5 worm cellular contexts compared by ENCODE assay signal in the genomic region with DNA sequence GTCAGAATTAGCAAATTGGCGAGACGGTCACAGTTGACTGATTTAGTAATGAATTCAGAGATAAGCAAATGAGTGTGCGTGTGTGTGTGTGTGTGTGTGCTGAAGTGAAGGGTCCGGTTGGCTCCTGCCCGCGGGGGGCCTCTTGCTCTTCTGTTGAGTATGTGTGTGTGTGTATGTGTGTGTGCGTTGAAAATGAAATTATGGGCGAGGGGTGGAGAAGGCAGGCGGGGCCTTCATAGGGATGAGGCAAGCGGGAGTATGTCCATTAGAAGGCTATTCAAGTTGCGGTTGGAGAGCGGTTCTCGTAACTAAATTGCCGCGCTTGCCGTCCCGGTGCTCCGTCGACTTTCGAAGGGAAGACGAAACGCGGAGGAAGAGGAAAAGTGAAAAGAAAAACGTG.
TF ChIP-seq lines count a peak whose summit lies in the region.

No protein-coding gene starts in this region.

TF ChIP-seq in whole organism, L1 larva, 84 proteins besides CTCF, POLR2A, EP300 and RAD21:
- TF ChIP-seq nhr-19 (GFP tag; conservative IDR thresholded peaks at IDR 0.05; lab: Robert Waterston, UW) (no peak), ces-1 (GFP tag; optimal IDR thresholded peaks at IDR 0.05; lab: Kevin White, UChicago) (peak; percentile 78), swsn-7 (tag; optimal IDR thresholded peaks at IDR 0.05; lab: Kevin White, UChicago) (peak; percentile 8), tbx-2 (tag; optimal IDR thresholded peaks at IDR 0.05; lab: Kevin White, UChicago) (peak; percentile 30), fkh-10 (GFP tag; optimal IDR thresholded peaks at IDR 0.05; lab: Kevin White, UChicago) (peak; percentile 83), nhr-71 (tag; optimal IDR thresholded peaks at IDR 0.05; lab: Kevin White, UChicago) (peak; percentile 22), lin-14 (GFP tag; optimal IDR thresholded peaks at IDR 0.05; lab: Kevin White, UChicago) (peak; percentile 78), C16A3.4 (tag; optimal IDR thresholded peaks at IDR 0.05; lab: Kevin White, UChicago) (no peak), nhr-47 (tag; optimal IDR thresholded peaks at IDR 0.05; lab: Kevin White, UChicago) (peak; percentile 20)
TF ChIP-seq in whole organism, L1 larva: peak in this region for 7.

TF ChIP-seq in whole organism, L3 larva, 47 proteins besides CTCF, POLR2A, EP300 and RAD21:
- TF ChIP-seq fkh-10 (GFP tag; optimal IDR thresholded peaks at IDR 0.05; lab: Kevin White, UChicago) (peak; percentile 77), ceh-82 (tag; optimal IDR thresholded peaks at IDR 0.05; lab: Kevin White, UChicago) (no peak), nfya-1 (tag; optimal IDR thresholded peaks at IDR 0.05; lab: Kevin White, UChicago; ENCODE audit: insufficient read depth) (peak; percentile 32)
TF ChIP-seq in whole organism, L3 larva: peak in this region for 2.

TF ChIP-seq in whole organism, early embryonic, 17 proteins besides CTCF, POLR2A, EP300 and RAD21:
- TF ChIP-seq hmg-4 (GFP tag; optimal IDR thresholded peaks at IDR 0.05; lab: Kevin White, UChicago) (peak; percentile 52), F13C5.2 (tag; optimal IDR thresholded peaks at IDR 0.05; lab: Kevin White, UChicago) (peak; percentile 0), aly-1 (tag; optimal IDR thresholded peaks at IDR 0.05; lab: Kevin White, UChicago) (peak; percentile 77), tbx-37 (GFP tag; conservative IDR thresholded peaks at IDR 0.05; lab: Robert Waterston, UW) (0 out of 2 replicates have a peak, but pooled peaks have one; percentile 12), tra-4 (tag; optimal IDR thresholded peaks at IDR 0.05; lab: Kevin White, UChicago) (no peak), tbx-11 (GFP tag; IDR thresholded peaks at IDR 0.05; lab: Robert Waterston, UW) (no peak), B0310.2 (tag; optimal IDR thresholded peaks at IDR 0.05; lab: Kevin White, UChicago) (no peak), flt-1 (GFP tag; IDR thresholded peaks at IDR 0.05; lab: Robert Waterston, UW) (no peak), ama-1 (optimal IDR thresholded peaks at IDR 0.05; lab: Kevin White, UChicago) (no peak), hmbx-1 (tag; optimal IDR thresholded peaks at IDR 0.05; lab: Kevin White, UChicago) (no peak), scrt-1 (GFP tag; IDR thresholded peaks at IDR 0.05; lab: Robert Waterston, UW) (0 out of 2 replicates have a peak, but pooled peaks have one; percentile 15), sea-1 (GFP tag; conservative IDR thresholded peaks at IDR 0.05; lab: Robert Waterston, UW) (no peak), pes-1 (GFP tag; IDR thresholded peaks at IDR 0.05; lab: Robert Waterston, UW) (no peak), ets-7 (tag; optimal IDR thresholded peaks at IDR 0.05; lab: Kevin White, UChicago) (no peak), hnd-1 (tag; optimal IDR thresholded peaks at IDR 0.05; lab: Kevin White, UChicago) (no peak), ceh-13 (GFP tag; optimal IDR thresholded peaks at IDR 0.05; lab: Kevin White, UChicago) (no peak), ceh-36 (tag; optimal IDR thresholded peaks at IDR 0.05; lab: Kevin White, UChicago) (no peak)

TF ChIP-seq in whole organism, midembryonic, 9 proteins besides CTCF, POLR2A, EP300 and RAD21:
- TF ChIP-seq klf-2 (GFP tag; conservative IDR thresholded peaks at IDR 0.05; lab: Robert Waterston, UW) (no peak), tab-1 (GFP tag; IDR thresholded peaks at IDR 0.05; lab: Robert Waterston, UW) (peak; percentile 63), ref-1 (GFP tag; conservative IDR thresholded peaks at IDR 0.05; lab: Robert Waterston, UW) (no peak), T22C8.4 (GFP tag; IDR thresholded peaks at IDR 0.05; lab: Robert Waterston, UW) (no peak), cog-1 (tag; optimal IDR thresholded peaks at IDR 0.05; lab: Kevin White, UChicago) (no peak), ztf-29 (GFP tag; IDR thresholded peaks at IDR 0.05; lab: Robert Waterston, UW) (no peak), ztf-23 (GFP tag; IDR thresholded peaks at IDR 0.05; lab: Robert Waterston, UW) (0 out of 2 replicates have a peak, but pooled peaks have one; percentile 34), flt-1 (GFP tag; IDR thresholded peaks at IDR 0.05; lab: Robert Waterston, UW) (no peak), med-1 (GFP tag; optimal IDR thresholded peaks at IDR 0.05; lab: Kevin White, UChicago; ENCODE audit: insufficient read depth) (no peak)

TF ChIP-seq in whole organism, young adult, 124 proteins besides CTCF, POLR2A, EP300 and RAD21:
- TF ChIP-seq F39B2.1 (GFP tag; IDR thresholded peaks at IDR 0.05; lab: Robert Waterston, UW) (no peak), ztf-22 (GFP tag; optimal IDR thresholded peaks at IDR 0.05; lab: Kevin White, UChicago) (no peak), F49E8.2 (tag; optimal IDR thresholded peaks at IDR 0.05; lab: Kevin White, UChicago; ENCODE audit: insufficient read depth) (no peak), chd-7 (tag; optimal IDR thresholded peaks at IDR 0.05; lab: Kevin White, UChicago) (no peak), zfh-2 (GFP tag; conservative IDR thresholded peaks at IDR 0.05; lab: Robert Waterston, UW) (peak; percentile 69), B0019.2 (GFP tag; conservative IDR thresholded peaks at IDR 0.05; lab: Robert Waterston, UW) (no peak), pbrm-1 (GFP tag; IDR thresholded peaks at IDR 0.05; lab: Robert Waterston, UW) (no peak), ccch-3 (GFP tag; optimal IDR thresholded peaks at IDR 0.05; lab: Kevin White, UChicago) (no peak), C17E4.6 (GFP tag; IDR thresholded peaks at IDR 0.05; lab: Robert Waterston, UW) (no peak)
